Fruit fly (Drosophila melanogaster): ENCODE data around the gene CG42395.

- TF ChIP-seq N (GFP tag; optimal IDR thresholded peaks at IDR 0.05) (no peak), Sp1 (GFP tag; optimal IDR thresholded peaks at IDR 0.05) (no peak), Hnf4 (GFP tag; optimal IDR thresholded peaks at IDR 0.05) (no peak), psq (GFP tag; optimal IDR thresholded peaks at IDR 0.05) (no peak), Dfd (GFP tag; optimal IDR thresholded peaks at IDR 0.05) (no peak), Vsx2 (GFP tag; optimal IDR thresholded peaks at IDR 0.05; ENCODE audit: partially characterized antibody) (no peak), sage (GFP tag; optimal IDR thresholded peaks at IDR 0.05) (no peak), OdsH (GFP tag; optimal IDR thresholded peaks at IDR 0.05) (no peak), CG32264 (GFP tag; optimal IDR thresholded peaks at IDR 0.05) (no peak), h (GFP tag; optimal IDR thresholded peaks at IDR 0.05) (no peak)
These were observed 8.9 kb upstream of the CG42395 start for dm6 chrX:9584948-9585315.

All from whole organism, wandering third instar larva.